Worm (Caenorhabditis elegans) whole organism, L4/young adult: Measurements from ENCODE around the gene nac-3.

Experiments
- W03F9.2 ChIP-seq: fragments of 150-350 bp; optimal IDR thresholded peaks from 2 replicates; lab custom pipeline; 2014; ENCODE audit warnings: missing biosample characterization, missing genetic modification characterization
- him-1 ChIP-seq: sonication (generic microtip); optimal IDR thresholded peaks from 2 replicates; lab custom pipeline; 2016; ENCODE audit warnings: missing genotype, missing genetic modification reagents, missing genetic modification characterization, missing compliant biosample characterization

DNA sequence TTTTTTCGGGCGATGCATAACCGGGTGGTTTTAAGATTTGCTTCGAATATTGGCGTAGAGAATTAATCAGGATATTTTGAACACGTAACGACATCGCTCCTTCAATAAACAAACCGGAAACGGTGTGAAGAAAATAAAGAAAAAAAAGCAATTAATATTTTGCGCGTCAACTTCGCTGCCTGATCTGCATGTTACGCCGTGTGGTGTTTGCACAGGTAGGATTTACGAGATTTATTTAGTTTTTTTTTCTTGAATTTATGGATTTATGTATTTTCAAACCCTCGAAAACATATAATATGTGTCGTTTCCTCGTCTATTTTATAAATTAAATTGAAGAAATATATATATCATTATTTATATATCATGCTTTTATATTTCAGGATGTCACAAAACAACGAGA, 37.9 kb upstream of the nac-3 start, which contains the start of the genes ZK1128.1 and mett-10:
- TF ChIP-seq him-1 (tag; lab: Kevin White, UChicago): no peak
- no peak for TF ChIP-seq W03F9.2 (tag; lab: Kevin White, UChicago)
